Worm (Caenorhabditis elegans): ENCODE results near the gene gly-20.

DNA sequence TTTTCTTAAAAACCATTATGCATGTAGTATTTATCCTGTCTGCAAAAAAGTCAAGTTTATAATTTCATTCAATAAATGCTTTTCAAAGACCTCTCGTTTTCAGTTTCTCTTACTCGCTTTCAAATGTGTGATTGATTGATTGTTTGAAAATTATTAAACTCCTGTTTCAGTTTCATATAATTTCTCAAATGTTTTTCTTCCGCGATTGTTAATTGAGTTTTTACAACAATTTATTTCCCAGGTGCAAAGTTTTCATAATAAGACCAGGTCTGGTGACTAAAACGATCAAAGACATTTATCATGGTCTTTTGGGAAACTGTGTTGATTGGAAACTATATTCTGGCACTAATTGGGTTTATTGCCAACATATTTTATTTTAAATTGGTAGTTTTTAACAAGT is 12.0 kb downstream of the gly-20 start, which contains the start of gene T03F7.6:
- TF ChIP-seq ztf-26 (tag; optimal IDR thresholded peaks at IDR 0.05) (no peak), F49E8.2 (tag; optimal IDR thresholded peaks at IDR 0.05; ENCODE audit: insufficient read depth) (no peak), ama-1 (optimal IDR thresholded peaks at IDR 0.05) (no peak), ama-1 (GFP tag; optimal IDR thresholded peaks at IDR 0.05) (no peak), lin-35 (GFP tag; optimal IDR thresholded peaks at IDR 0.05) (no peak), unc-62 (GFP tag; optimal IDR thresholded peaks at IDR 0.05) (no peak), pha-4 (tag; optimal IDR thresholded peaks at IDR 0.05) (no peak), nhr-90 (tag; optimal IDR thresholded peaks at IDR 0.05) (no peak)
